Worm (Caenorhabditis elegans) whole organism, late embryonic: ENCODE data around the gene nth-1.

Experiments
- ceh-18 ChIP-seq: sonication (generic microtip); optimal IDR thresholded peaks from 2 replicates; lab custom pipeline; 2016; ENCODE audit warnings: missing genetic modification characterization, missing compliant biosample characterization
- ceh-48 ChIP-seq: sonication (generic microtip); optimal IDR thresholded peaks from 2 replicates; lab custom pipeline; 2016; ENCODE audit warnings: missing genetic modification characterization, inconsistent platforms, missing compliant biosample characterization
- dve-1 ChIP-seq: sonication (generic microtip); optimal IDR thresholded peaks from 2 replicates; lab custom pipeline; 2017; ENCODE audit warnings: antibody characterized with exemption, mild to moderate bottlenecking, missing genetic modification characterization, missing compliant biosample characterization
- nhr-11 ChIP-seq: fragments of 150-350 bp; optimal IDR thresholded peaks from 2 replicates; lab custom pipeline; 2014; ENCODE audit warnings: missing biosample characterization, missing genetic modification characterization
- sox-4 ChIP-seq: sonication (generic microtip); optimal IDR thresholded peaks from 2 replicates; lab custom pipeline; 2017; ENCODE audit warnings: mild to moderate bottlenecking, missing genetic modification characterization, inconsistent platforms, missing compliant biosample characterization
- unc-55 ChIP-seq: sonication (generic microtip); optimal IDR thresholded peaks from 2 replicates; lab custom pipeline; 2017; ENCODE audit warnings: missing biosample characterization, missing genetic modification reagents, missing genetic modification characterization
- ztf-16 ChIP-seq: sonication (generic microtip); optimal IDR thresholded peaks from 2 replicates; lab custom pipeline; 2017; ENCODE audit warnings: missing genetic modification characterization, missing compliant biosample characterization

DNA sequence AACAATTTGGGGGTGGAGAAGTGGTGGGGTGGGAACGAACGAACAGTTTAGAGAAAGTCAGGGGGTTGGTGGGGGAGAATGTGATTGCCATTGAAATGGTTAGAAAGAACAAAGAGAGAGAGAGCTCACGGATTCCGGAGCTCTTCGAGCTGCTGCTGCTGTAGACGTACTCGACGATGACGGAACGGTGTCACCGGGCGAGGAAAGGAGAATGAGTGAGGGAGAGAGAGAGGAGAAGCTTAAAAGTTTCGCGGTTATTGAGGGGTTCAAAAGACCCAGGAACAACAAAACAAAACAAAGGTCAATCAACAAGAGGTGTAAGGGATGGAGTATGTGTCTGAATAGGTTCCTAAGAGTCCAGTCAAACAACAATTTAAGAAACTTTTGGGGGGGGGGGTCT lies 17.8 kb downstream of the nth-1 start:
- TF ChIP-seq unc-55 (GFP tag; lab: Kevin White, UChicago) = no peak
- no peak for TF ChIP-seq ceh-18 (tag; lab: Kevin White, UChicago)
- no peak for TF ChIP-seq nhr-11 (tag; lab: Kevin White, UChicago)
- TF ChIP-seq ceh-48 (tag; lab: Kevin White, UChicago) = no peak
- TF ChIP-seq sox-4 (tag; lab: Kevin White, UChicago) = no peak
- no peak for TF ChIP-seq ztf-16 (tag; lab: Kevin White, UChicago)
- no peak for TF ChIP-seq dve-1 (tag; lab: Kevin White, UChicago)
